Worm (Caenorhabditis elegans) whole organism, L4/young adult: ENCODE results near the gene str-48.

Experiments used
- dao-5 ChIP-seq: sonication (generic microtip); optimal IDR thresholded peaks from 2 replicates; lab custom pipeline; 2016; ENCODE audit warnings: missing genotype, missing genetic modification characterization, moderate library complexity, missing compliant biosample characterization
- him-1 ChIP-seq: sonication (generic microtip); optimal IDR thresholded peaks from 2 replicates; lab custom pipeline; 2016; ENCODE audit warnings: missing genotype, missing genetic modification reagents, missing genetic modification characterization, missing compliant biosample characterization

- TF ChIP-seq dao-5 (tag; lab: Kevin White, UChicago) = no peak
- TF ChIP-seq him-1 (tag; lab: Kevin White, UChicago) = no peak
These were observed 36.4 kb downstream of the str-48 start for ce11 chrIV:7158161-7158560.
